Worm (Caenorhabditis elegans) whole organism, midembryonic: ENCODE results near the gene msi-1.

ENCODE experiments used
- T22C8.4 ChIP-seq: fragments of 200-800 bp; sonication (Bioruptor generic); IDR thresholded peaks from 2 replicates; pipeline ENCODE4 v1.3.6; 2022; ENCODE audit warnings: missing genetic modification characterization, missing compliant biosample characterization
- cog-1 ChIP-seq: sonication (generic microtip); optimal IDR thresholded peaks from 2 replicates; lab custom pipeline; 2016; ENCODE audit warnings: missing genetic modification characterization, missing compliant biosample characterization
- flt-1 ChIP-seq: fragments of 200-800 bp; sonication (Bioruptor generic); IDR thresholded peaks from 2 replicates; pipeline ENCODE4 v1.3.6; 2022; ENCODE audit warnings: missing genetic modification characterization, missing compliant biosample characterization
- klf-2 ChIP-seq: fragments of 200-800 bp; sonication (Bioruptor generic); conservative IDR thresholded peaks from 2 replicates; pipeline ENCODE4 v1.3.6; 2022; ENCODE audit warnings: missing genetic modification reagents, missing genetic modification characterization, missing compliant biosample characterization
- med-1 ChIP-seq: sonication (generic microtip); optimal IDR thresholded peaks from 2 replicates; lab custom pipeline; 2017; ENCODE audit warnings: missing genetic modification characterization, mild to moderate bottlenecking, missing compliant biosample characterization, antibody characterized with exemption, missing genetic modification reagents; ENCODE audit not compliant: insufficient read depth
- ref-1 ChIP-seq: fragments of 200-800 bp; sonication (Bioruptor generic); conservative IDR thresholded peaks from 2 replicates; pipeline ENCODE4 v1.3.6; 2022; ENCODE audit warnings: missing genetic modification reagents, missing genetic modification characterization, missing compliant biosample characterization
- tab-1 ChIP-seq: fragments of 200-800 bp; sonication (Bioruptor generic); IDR thresholded peaks from 2 replicates; pipeline ENCODE4 v1.3.6; 2022; ENCODE audit warnings: missing genetic modification characterization, missing compliant biosample characterization
- ztf-23 ChIP-seq: fragments of 200-800 bp; sonication (Bioruptor generic); IDR thresholded peaks from 2 replicates; pipeline ENCODE4 v1.3.6; 2022; ENCODE audit warnings: missing genetic modification reagents, missing genetic modification characterization, missing compliant biosample characterization
- ztf-29 ChIP-seq: fragments of 200-800 bp; sonication (Bioruptor generic); IDR thresholded peaks from 2 replicates; pipeline ENCODE4 v1.3.6; 2022; ENCODE audit warnings: missing genetic modification reagents, missing genetic modification characterization, missing compliant biosample characterization

Gene msi-1

DNA sequence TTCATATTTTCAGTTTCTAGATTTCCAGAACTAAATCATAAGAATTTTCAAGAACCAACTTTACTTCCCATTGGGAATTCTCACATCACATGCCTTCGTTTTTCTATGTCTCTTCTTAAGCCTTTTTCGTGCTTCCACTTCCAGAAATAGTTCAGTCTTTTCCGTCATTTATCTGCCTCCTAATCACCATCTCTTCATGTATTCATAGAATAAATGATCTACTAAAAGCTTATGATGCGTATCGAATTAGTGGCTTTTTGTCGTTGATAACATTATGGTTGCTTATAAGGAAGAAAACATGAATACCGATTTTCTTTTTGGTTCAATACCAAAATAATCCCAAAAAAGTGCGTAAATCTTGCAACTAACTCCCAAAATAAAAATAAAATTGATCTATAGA is 21.4 kb downstream of the msi-1 start:
- TF ChIP-seq T22C8.4 (GFP tag; lab: Robert Waterston, UW) (no peak), med-1 (GFP tag; lab: Kevin White, UChicago) (no peak)

DNA sequence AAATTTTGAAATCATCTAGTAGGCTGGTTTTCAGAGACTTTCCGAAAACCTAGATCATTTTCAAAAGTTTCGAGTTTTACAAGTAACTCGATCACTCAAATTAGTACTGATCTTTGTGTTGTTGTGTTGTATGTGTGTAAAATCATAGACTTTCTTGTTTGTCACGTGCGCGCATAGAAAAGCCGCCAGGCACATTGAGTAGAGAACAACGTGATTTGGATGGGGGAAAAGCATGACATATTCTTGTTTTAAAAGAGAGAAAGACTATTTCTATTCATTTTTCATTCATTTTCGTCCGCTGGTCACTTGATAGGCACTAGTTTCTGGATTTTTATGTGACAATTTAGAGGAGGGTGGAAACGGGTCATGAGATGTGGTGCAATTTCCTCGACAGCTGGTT is 22.0 kb downstream of the msi-1 start:
- TF ChIP-seq klf-2 (GFP tag; lab: Robert Waterston, UW) (no peak), ztf-23 (no peak), cog-1 (no peak), ztf-29 (GFP tag; lab: Robert Waterston, UW) (no peak), tab-1 (GFP tag; lab: Robert Waterston, UW) (no peak), flt-1 (GFP tag; lab: Robert Waterston, UW) (no peak)

DNA sequence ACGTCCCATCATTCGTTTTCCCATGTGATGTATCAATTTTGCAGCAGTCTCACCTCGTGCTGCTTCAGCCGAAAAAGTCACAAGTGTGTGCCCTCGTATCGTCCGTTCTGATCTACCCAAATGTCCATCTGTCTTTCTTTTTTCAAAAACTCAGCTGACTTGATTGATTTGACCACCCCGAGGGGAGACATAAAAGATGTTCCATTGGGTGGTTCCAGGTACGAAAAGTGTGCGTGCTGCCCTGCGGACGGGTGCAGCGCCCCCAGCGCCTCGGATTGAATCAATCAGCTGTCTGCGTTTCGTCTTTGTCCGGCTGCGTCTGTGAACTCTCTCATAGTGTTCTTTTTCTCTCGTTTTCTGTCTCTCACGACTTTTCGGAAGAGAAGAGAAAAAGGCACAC is 23.0 kb downstream of the msi-1 start:
- TF ChIP-seq T22C8.4 (GFP tag; lab: Robert Waterston, UW) = no peak
- no peak for TF ChIP-seq flt-1 (GFP tag; lab: Robert Waterston, UW)
- no peak for TF ChIP-seq ztf-29 (GFP tag; lab: Robert Waterston, UW)
- TF ChIP-seq tab-1 (GFP tag; lab: Robert Waterston, UW) = no peak
- TF ChIP-seq ref-1 (GFP tag; lab: Robert Waterston, UW) = no peak
- TF ChIP-seq med-1 (GFP tag; lab: Kevin White, UChicago) = no peak
- no peak for TF ChIP-seq klf-2 (GFP tag; lab: Robert Waterston, UW)
- TF ChIP-seq ztf-23 = no peak
- TF ChIP-seq cog-1 = no peak

DNA sequence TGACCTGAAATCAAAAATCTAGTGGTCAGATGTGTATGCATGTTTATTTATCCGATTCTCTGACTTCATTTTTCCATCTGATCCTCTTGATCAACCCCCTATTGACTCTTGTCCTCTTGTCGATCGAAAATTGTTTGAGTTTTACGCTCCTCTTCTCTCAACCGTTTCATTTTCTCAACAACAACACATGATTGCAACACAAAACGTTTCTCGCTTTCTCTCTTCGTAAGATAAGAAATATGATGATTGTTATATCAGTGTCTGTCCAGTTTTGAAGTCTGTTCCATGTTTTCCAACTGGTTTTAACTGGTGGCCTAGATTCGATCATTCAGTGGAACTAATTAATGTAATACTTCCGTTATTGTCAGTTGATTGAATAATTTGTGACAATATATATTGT is 24.1 kb downstream of the msi-1 start:
- TF ChIP-seq flt-1 (GFP tag; lab: Robert Waterston, UW) = no peak
- no peak for TF ChIP-seq ztf-23
- TF ChIP-seq tab-1 (GFP tag; lab: Robert Waterston, UW) = no peak
- no peak for TF ChIP-seq med-1 (GFP tag; lab: Kevin White, UChicago)
- no peak for TF ChIP-seq ztf-29 (GFP tag; lab: Robert Waterston, UW)
- TF ChIP-seq cog-1 = no peak

DNA sequence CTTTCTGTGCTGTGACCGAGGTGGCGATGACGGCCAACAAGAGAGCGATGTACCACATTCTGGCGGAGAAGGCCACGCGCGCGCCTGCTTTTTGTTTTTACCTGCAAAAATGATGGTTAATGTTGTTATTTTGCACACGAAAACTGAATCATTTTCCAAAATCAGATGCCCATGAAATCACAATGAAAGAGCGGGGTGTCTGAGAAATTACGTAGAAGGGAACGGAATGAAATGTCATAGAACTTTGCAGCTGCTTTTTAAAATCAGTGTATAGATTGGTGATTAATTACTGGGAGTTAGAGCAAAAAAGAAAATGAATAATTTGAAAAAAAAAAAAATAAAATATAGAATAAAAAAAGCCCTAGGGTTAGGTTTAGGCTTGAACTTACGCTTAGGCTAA is 40.4 kb downstream of the msi-1 start, which contains the start of gene npl-10:
TSS of gene npl-10 (minus strand) at position 101 of the 400 bp plus-strand sequence.
- TF ChIP-seq ztf-23 (no peak), tab-1 (GFP tag; lab: Robert Waterston, UW) (no peak), ztf-29 (GFP tag; lab: Robert Waterston, UW) (no peak), med-1 (GFP tag; lab: Kevin White, UChicago) (no peak), flt-1 (GFP tag; lab: Robert Waterston, UW) (no peak), ref-1 (GFP tag; lab: Robert Waterston, UW) (no peak), klf-2 (GFP tag; lab: Robert Waterston, UW) (no peak), cog-1 (no peak), T22C8.4 (GFP tag; lab: Robert Waterston, UW) (no peak)

DNA sequence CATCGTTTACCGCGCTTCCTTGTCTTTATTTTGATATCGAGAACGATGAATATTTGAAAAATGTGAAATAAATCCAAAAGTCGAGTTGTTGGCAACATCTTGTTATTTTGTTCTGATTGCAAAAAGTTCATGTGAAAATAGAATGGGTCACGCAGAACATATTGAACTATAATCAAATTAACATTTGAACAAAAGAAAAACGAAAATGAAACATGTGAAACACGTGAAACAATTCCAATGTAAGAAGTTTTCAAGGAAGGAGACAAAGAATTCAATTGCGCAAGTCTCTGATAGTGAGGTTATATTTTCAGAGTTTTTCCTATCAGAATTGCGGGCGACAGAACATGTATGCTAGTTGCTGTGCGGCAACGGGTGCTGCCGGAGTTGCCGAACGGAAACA is 44.8 kb downstream of the msi-1 start, which contains the start of gene F37A8.2:
TSS of gene F37A8.2 (minus strand) at position 101 of the 400 bp plus-strand sequence.
- TF ChIP-seq ztf-29 (GFP tag; lab: Robert Waterston, UW) (no peak), tab-1 (GFP tag; lab: Robert Waterston, UW) (no peak), ztf-23 (no peak), flt-1 (GFP tag; lab: Robert Waterston, UW) (no peak), T22C8.4 (GFP tag; lab: Robert Waterston, UW) (no peak), ref-1 (GFP tag; lab: Robert Waterston, UW) (no peak), cog-1 (no peak), med-1 (GFP tag; lab: Kevin White, UChicago) (no peak), klf-2 (GFP tag; lab: Robert Waterston, UW) (no peak)

DNA sequence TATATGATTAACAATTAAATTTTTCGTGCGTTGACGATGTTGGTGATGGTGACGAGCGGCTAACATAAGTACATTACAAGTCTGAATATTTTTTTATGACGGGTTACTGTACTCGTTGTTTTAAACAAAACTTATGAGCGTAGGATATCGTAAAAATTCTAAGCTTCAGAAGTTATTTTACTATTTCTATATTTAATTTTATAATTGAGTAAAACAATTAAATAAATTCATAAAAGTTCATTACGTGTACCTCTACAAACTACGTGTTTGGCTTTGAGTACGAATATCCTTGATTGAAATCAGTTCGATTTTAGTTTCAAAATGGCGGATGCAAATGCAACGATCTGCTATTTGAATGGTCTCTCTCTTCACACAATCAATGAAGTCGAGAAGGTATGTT is 48.1 kb downstream of the msi-1 start, which contains the start of gene F37A8.1:
TSS of gene F37A8.1 (plus strand) at position 301 of the 400 bp plus-strand sequence.
- TF ChIP-seq ztf-29 (GFP tag; lab: Robert Waterston, UW) (no peak), tab-1 (GFP tag; lab: Robert Waterston, UW) (no peak), klf-2 (GFP tag; lab: Robert Waterston, UW) (no peak), ztf-23 (no peak), med-1 (GFP tag; lab: Kevin White, UChicago) (no peak)

DNA sequence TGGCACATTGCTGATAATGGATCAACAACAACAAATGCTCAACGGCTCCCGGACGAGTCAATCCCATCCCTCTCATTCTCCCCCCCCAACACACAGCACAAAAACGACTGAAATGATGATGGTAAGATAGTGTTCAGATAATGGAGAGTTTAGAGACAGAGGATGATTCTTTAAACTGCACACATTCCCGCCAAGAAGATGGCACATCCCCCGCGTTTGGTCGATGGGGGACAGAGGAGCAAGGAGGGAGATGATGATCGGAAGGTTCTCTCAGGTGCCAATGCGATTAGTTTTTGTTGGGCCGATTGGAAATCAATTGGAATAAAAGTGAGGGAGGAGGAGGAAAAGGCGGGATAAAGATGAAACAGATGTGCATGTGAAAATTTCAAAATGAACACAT is 48.7 kb downstream of the msi-1 start:
- no peak for TF ChIP-seq klf-2 (GFP tag; lab: Robert Waterston, UW)
- no peak for TF ChIP-seq tab-1 (GFP tag; lab: Robert Waterston, UW)
- no peak for TF ChIP-seq ztf-23
- no peak for TF ChIP-seq med-1 (GFP tag; lab: Kevin White, UChicago)
- no peak for TF ChIP-seq flt-1 (GFP tag; lab: Robert Waterston, UW)
- TF ChIP-seq T22C8.4 (GFP tag; lab: Robert Waterston, UW) = no peak
- TF ChIP-seq ztf-29 (GFP tag; lab: Robert Waterston, UW) = no peak
- no peak for TF ChIP-seq cog-1
- no peak for TF ChIP-seq ref-1 (GFP tag; lab: Robert Waterston, UW)

DNA sequence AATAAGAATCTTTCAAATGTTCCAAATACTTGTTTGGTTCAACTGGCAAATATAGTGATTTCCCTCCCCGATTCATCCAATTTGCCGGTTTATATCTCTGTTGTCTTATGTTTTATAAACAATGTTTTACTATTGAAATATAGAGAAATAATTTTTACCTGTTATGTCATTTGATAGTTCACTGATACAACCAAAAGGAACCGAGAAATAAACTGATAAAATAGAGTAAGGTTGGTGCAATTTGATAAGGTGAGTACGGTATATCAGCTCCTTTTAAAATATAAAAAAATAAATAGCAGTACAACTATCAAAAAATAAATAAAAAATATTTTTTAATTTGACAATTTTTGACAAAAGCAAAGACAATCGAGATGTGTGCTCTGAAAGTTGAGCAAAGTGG is 49.4 kb downstream of the msi-1 start:
- no peak for TF ChIP-seq cog-1
- no peak for TF ChIP-seq tab-1 (GFP tag; lab: Robert Waterston, UW)
- TF ChIP-seq ztf-23 = no peak
- TF ChIP-seq ref-1 (GFP tag; lab: Robert Waterston, UW) = no peak
- TF ChIP-seq med-1 (GFP tag; lab: Kevin White, UChicago) = no peak
- TF ChIP-seq T22C8.4 (GFP tag; lab: Robert Waterston, UW) = no peak
- no peak for TF ChIP-seq ztf-29 (GFP tag; lab: Robert Waterston, UW)
- no peak for TF ChIP-seq flt-1 (GFP tag; lab: Robert Waterston, UW)

DNA sequence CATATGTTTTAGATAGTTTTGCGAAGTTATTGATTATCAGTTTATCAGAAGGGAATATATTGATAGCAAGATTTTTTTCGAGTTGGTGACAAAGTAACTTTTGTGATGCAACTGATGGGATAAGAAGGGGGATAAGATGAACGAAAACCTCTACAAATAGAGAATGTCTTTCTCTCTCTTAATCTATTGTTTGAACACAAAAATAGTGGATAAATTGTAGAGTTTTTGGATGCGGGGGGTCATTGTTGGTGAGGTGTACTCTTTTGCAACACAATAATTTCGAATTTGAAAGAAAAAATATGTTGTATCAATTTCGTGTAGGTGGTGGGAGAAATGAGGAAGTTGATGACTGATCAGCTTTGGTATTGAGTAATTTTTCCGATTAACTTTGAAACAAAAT is 50.1 kb downstream of the msi-1 start, which contains the start of gene ZK1058.9:
TSS of gene ZK1058.9 (minus strand) at position 101 of the 400 bp plus-strand sequence.
- no peak for TF ChIP-seq tab-1 (GFP tag; lab: Robert Waterston, UW)
- TF ChIP-seq ztf-29 (GFP tag; lab: Robert Waterston, UW) = no peak
- no peak for TF ChIP-seq med-1 (GFP tag; lab: Kevin White, UChicago)
- no peak for TF ChIP-seq klf-2 (GFP tag; lab: Robert Waterston, UW)
- no peak for TF ChIP-seq T22C8.4 (GFP tag; lab: Robert Waterston, UW)
- no peak for TF ChIP-seq ztf-23
- TF ChIP-seq cog-1 = no peak
- no peak for TF ChIP-seq flt-1 (GFP tag; lab: Robert Waterston, UW)
- no peak for TF ChIP-seq ref-1 (GFP tag; lab: Robert Waterston, UW)
